Worm (Caenorhabditis elegans) whole organism, young adult: ENCODE measurements around the gene Y48A5A.1.

ENCODE experiments used
- C06A6.2 ChIP-seq: fragments of 200-800 bp; sonication (Bioruptor generic); conservative IDR thresholded peaks from 2 replicates; pipeline ENCODE4 v1.3.6; 2022; ENCODE audit warnings: missing genetic modification characterization, missing compliant biosample characterization
- Y56A3A.18 ChIP-seq: fragments of 200-800 bp; sonication (Bioruptor generic); IDR thresholded peaks from 2 replicates; pipeline ENCODE4 v1.3.6; 2022; ENCODE audit warnings: missing genetic modification reagents, missing genetic modification characterization, missing compliant biosample characterization
- Y95B8A.8 ChIP-seq: fragments of 200-800 bp; sonication (Bioruptor generic); IDR thresholded peaks from 2 replicates; pipeline ENCODE4 v1.3.6; 2022; ENCODE audit warnings: missing genetic modification reagents, missing genetic modification characterization, missing compliant biosample characterization
- bed-1 ChIP-seq: fragments of 200-800 bp; sonication (Bioruptor generic); IDR thresholded peaks from 2 replicates; pipeline ENCODE4 v1.3.6; 2022; ENCODE audit warnings: missing genetic modification reagents, missing genetic modification characterization, missing compliant biosample characterization
- egl-44 ChIP-seq: fragments of 200-800 bp; sonication (Bioruptor generic); IDR thresholded peaks from 2 replicates; pipeline ENCODE4 v1.3.6; 2022; ENCODE audit warnings: missing genetic modification reagents, missing genetic modification characterization, missing compliant biosample characterization
- him-1 ChIP-seq: sonication (generic microtip); optimal IDR thresholded peaks from 2 replicates; lab custom pipeline; 2016; ENCODE audit warnings: missing genotype, missing genetic modification reagents, missing genetic modification characterization, missing compliant biosample characterization
- lsl-1 ChIP-seq: fragments of 200-800 bp; sonication (Bioruptor generic); optimal IDR thresholded peaks from 2 replicates; lab custom pipeline; 2018; ENCODE audit warnings: mild to moderate bottlenecking, missing genetic modification characterization, moderate library complexity, missing compliant biosample characterization
- pha-4 ChIP-seq: fragments of 150-350 bp; sonication (generic microtip); optimal IDR thresholded peaks from 2 replicates; lab custom pipeline; 2014; ENCODE audit warnings: missing biosample characterization, missing genetic modification reagents, missing genetic modification characterization
- repo-1 ChIP-seq: sonication (generic microtip); optimal IDR thresholded peaks from 2 replicates; lab custom pipeline; 2017; ENCODE audit warnings: mild to moderate bottlenecking, missing genetic modification characterization, missing compliant biosample characterization
- snpc-4 ChIP-seq, 5 experiments: fragments of 150-350 bp in 1 of 5; sonication (generic microtip) in 4 of 5; optimal IDR thresholded peaks; 2 replicates each; lab custom pipeline; 2014 to 2018; ENCODE audit warnings: missing genetic modification characterization in 5 of 5, missing biosample characterization in 3 of 5, antibody characterized with exemption in 2 of 5, mild to moderate bottlenecking in 2 of 5, missing compliant biosample characterization in 2 of 5, missing genotype in 2 of 5, moderate library complexity in 2 of 5, missing genetic modification reagents in 1 of 5
- unc-62 ChIP-seq: fragments of 150-350 bp; optimal IDR thresholded peaks from 2 replicates; lab custom pipeline; 2014; ENCODE audit warnings: missing biosample characterization, missing genetic modification reagents, missing genetic modification characterization

DNA sequence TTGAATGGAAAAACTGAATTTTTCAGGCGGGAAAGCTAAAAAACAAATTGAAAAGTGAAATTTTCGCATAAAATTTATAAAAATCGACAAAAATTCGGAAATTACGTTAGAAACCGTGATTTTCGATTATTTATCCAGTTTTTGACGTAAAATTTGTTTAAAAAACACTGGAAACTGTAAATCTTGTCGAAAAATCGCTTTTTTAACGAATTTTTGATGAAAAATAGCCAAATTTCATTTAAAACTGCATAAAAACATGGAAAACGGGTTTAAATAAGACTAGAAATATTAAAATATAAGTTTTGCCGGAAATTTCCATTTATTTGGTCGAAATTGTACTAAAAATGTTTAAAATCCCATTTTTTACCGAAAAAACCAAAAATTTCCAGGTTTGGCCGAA, 41.1 kb upstream of the Y48A5A.1 start:
- TF ChIP-seq egl-44 (GFP tag; lab: Robert Waterston, UW) (no peak), snpc-4 (GFP tag; optimal IDR thresholded peaks at IDR 0.05; lab: Kevin White, UChicago) (no peak), snpc-4 (tag; optimal IDR thresholded peaks at IDR 0.05; lab: Kevin White, UChicago) (no peak), lsl-1 (GFP tag; lab: Kevin White, UChicago) (no peak), Y95B8A.8 (no peak), repo-1 (no peak), pha-4 (no peak), bed-1 (no peak), Y56A3A.18 (GFP tag; lab: Robert Waterston, UW) (no peak), C06A6.2 (no peak), unc-62 (GFP tag; lab: Kevin White, UChicago) (no peak), him-1 (no peak)
